Worm (Caenorhabditis elegans) whole organism, L2 larva: ENCODE data around the gene scl-13.

ENCODE experiments used
- C34F6.9 ChIP-seq: fragments of 150-350 bp; optimal IDR thresholded peaks from 2 replicates; lab custom pipeline; 2014; ENCODE audit warnings: missing biosample characterization, missing genetic modification characterization
- Y55F3AM.14 ChIP-seq: fragments of 200-800 bp; sonication (Bioruptor generic); optimal IDR thresholded peaks from 2 replicates; lab custom pipeline; 2018; ENCODE audit warnings: mild to moderate bottlenecking, missing genetic modification characterization, missing compliant biosample characterization
- ZK546.5 ChIP-seq: sonication (generic microtip); optimal IDR thresholded peaks from 2 replicates; lab custom pipeline; 2017; ENCODE audit warnings: missing biosample characterization, missing genetic modification characterization
- alr-1 ChIP-seq: fragments of 150-350 bp; optimal IDR thresholded peaks from 2 replicates; lab custom pipeline; 2014; ENCODE audit warnings: missing biosample characterization, missing genetic modification characterization
- aly-2 ChIP-seq: fragments of 150-350 bp; optimal IDR thresholded peaks from 2 replicates; lab custom pipeline; 2014; ENCODE audit warnings: missing biosample characterization, missing genetic modification characterization
- ama-1 ChIP-seq: fragments of 150-350 bp; optimal IDR thresholded peaks from 2 replicates; lab custom pipeline; 2018; ENCODE audit warnings: inconsistent platforms
- blmp-1 ChIP-seq: sonication (generic microtip); optimal IDR thresholded peaks from 2 replicates; lab custom pipeline; 2017; ENCODE audit warnings: missing genetic modification characterization, mild to moderate bottlenecking, missing compliant biosample characterization, antibody characterized with exemption, moderate library complexity; ENCODE audit not compliant: insufficient read depth
- ceh-16 ChIP-seq: fragments of 150-350 bp; optimal IDR thresholded peaks from 2 replicates; lab custom pipeline; 2014; ENCODE audit warnings: missing biosample characterization, missing genetic modification characterization
- crh-2 ChIP-seq: sonication (generic microtip); optimal IDR thresholded peaks from 2 replicates; lab custom pipeline; 2017; ENCODE audit warnings: missing biosample characterization, missing genetic modification characterization
- dmd-4 ChIP-seq: sonication (generic microtip); optimal IDR thresholded peaks from 2 replicates; lab custom pipeline; 2017; ENCODE audit warnings: missing biosample characterization, missing genetic modification characterization
- egl-27 ChIP-seq: sonication (generic microtip); optimal IDR thresholded peaks from 3 replicates; lab custom pipeline; 2017; ENCODE audit warnings: missing biosample characterization, missing genetic modification reagents, missing genetic modification characterization
- elt-1 ChIP-seq: fragments of 150-350 bp; optimal IDR thresholded peaks from 2 replicates; lab custom pipeline; 2014; ENCODE audit warnings: missing biosample characterization, missing genetic modification characterization
- elt-3 ChIP-seq: sonication (generic microtip); optimal IDR thresholded peaks from 2 replicates; lab custom pipeline; 2017; ENCODE audit warnings: missing biosample characterization, missing genetic modification characterization
- gmeb-1 ChIP-seq: fragments of 150-350 bp; optimal IDR thresholded peaks from 2 replicates; lab custom pipeline; 2014; ENCODE audit warnings: missing biosample characterization, missing genetic modification characterization
- lin-11 ChIP-seq: fragments of 150-350 bp; sonication (generic microtip); optimal IDR thresholded peaks from 2 replicates; lab custom pipeline; 2014; ENCODE audit warnings: missing biosample characterization, missing genetic modification characterization, inconsistent platforms, mixed read lengths
- lin-13 ChIP-seq: fragments of 150-350 bp; optimal IDR thresholded peaks from 2 replicates; lab custom pipeline; 2014; ENCODE audit warnings: missing biosample characterization, missing genetic modification reagents, missing genetic modification characterization
- lin-39 ChIP-seq: fragments of 150-350 bp; optimal IDR thresholded peaks from 2 replicates; lab custom pipeline; 2014; ENCODE audit warnings: missing biosample characterization, missing genetic modification reagents, missing genetic modification characterization
- lsy-2 ChIP-seq, 2 experiments: fragments of 150-350 bp in 1 of 2; sonication (generic microtip) in 1 of 2; optimal IDR thresholded peaks; 2 replicates each; lab custom pipeline; 2014 to 2017; ENCODE audit warnings: missing biosample characterization in 2 of 2, missing genetic modification characterization in 2 of 2
- mbf-1 ChIP-seq: sonication (generic microtip); optimal IDR thresholded peaks from 2 replicates; lab custom pipeline; 2017; ENCODE audit warnings: missing biosample characterization, missing genetic modification characterization
- mdl-1 ChIP-seq, 2 experiments: fragments of 150-350 bp in 1 of 2; sonication (generic microtip) in 1 of 2; optimal IDR thresholded peaks; 2 replicates each; lab custom pipeline; 2017; ENCODE audit warnings: missing biosample characterization in 2 of 2, missing genetic modification characterization in 2 of 2
- nhr-10 ChIP-seq: sonication (generic microtip); optimal IDR thresholded peaks from 2 replicates; lab custom pipeline; 2017; ENCODE audit warnings: missing biosample characterization, missing genetic modification characterization
- nhr-11 ChIP-seq: fragments of 150-350 bp; optimal IDR thresholded peaks from 2 replicates; lab custom pipeline; 2014; ENCODE audit warnings: missing biosample characterization, missing genetic modification characterization
- nhr-129 ChIP-seq: fragments of 150-350 bp; optimal IDR thresholded peaks from 2 replicates; lab custom pipeline; 2014; ENCODE audit warnings: missing biosample characterization, missing genetic modification characterization
- nhr-23 ChIP-seq: fragments of 150-350 bp; optimal IDR thresholded peaks from 2 replicates; lab custom pipeline; 2014; ENCODE audit warnings: missing biosample characterization, missing genetic modification reagents, missing genetic modification characterization
- nhr-237 ChIP-seq: fragments of 150-350 bp; optimal IDR thresholded peaks from 2 replicates; lab custom pipeline; 2014; ENCODE audit warnings: missing biosample characterization, missing genetic modification characterization
- nhr-25 ChIP-seq: fragments of 150-350 bp; sonication (generic microtip); optimal IDR thresholded peaks from 3 replicates; lab custom pipeline; 2014; ENCODE audit warnings: missing biosample characterization, missing genetic modification characterization
- nhr-6 ChIP-seq: fragments of 150-350 bp; optimal IDR thresholded peaks from 2 replicates; lab custom pipeline; 2014; ENCODE audit warnings: missing biosample characterization, missing genetic modification characterization
- nhr-77 ChIP-seq: fragments of 150-350 bp; optimal IDR thresholded peaks from 2 replicates; lab custom pipeline; 2014; ENCODE audit warnings: missing biosample characterization, missing genetic modification characterization
- peb-1 ChIP-seq: fragments of 150-350 bp; optimal IDR thresholded peaks from 2 replicates; lab custom pipeline; 2014; ENCODE audit warnings: missing biosample characterization, missing genetic modification characterization
- sem-4 ChIP-seq: fragments of 150-350 bp; optimal IDR thresholded peaks from 2 replicates; lab custom pipeline; 2014; ENCODE audit warnings: missing biosample characterization, missing genetic modification reagents, missing genetic modification characterization
- sma-3 ChIP-seq: sonication (generic microtip); optimal IDR thresholded peaks from 2 replicates; lab custom pipeline; 2016; ENCODE audit warnings: missing genetic modification reagents, missing genetic modification characterization, missing compliant biosample characterization
- sma-9 ChIP-seq, 2 experiments: fragments of 150-350 bp in 1 of 2; sonication (generic microtip) in 1 of 2; optimal IDR thresholded peaks; 2 replicates each; lab custom pipeline; 2014 to 2016; ENCODE audit warnings: missing genetic modification characterization in 2 of 2, mild to moderate bottlenecking in 1 of 2, missing biosample characterization in 1 of 2, missing compliant biosample characterization in 1 of 2, missing genetic modification reagents in 1 of 2, moderate library complexity in 1 of 2
- unc-39 ChIP-seq: fragments of 150-350 bp; optimal IDR thresholded peaks from 2 replicates; lab custom pipeline; 2014; ENCODE audit warnings: missing biosample characterization, missing genetic modification characterization
- unc-55 ChIP-seq: fragments of 150-350 bp; sonication (generic microtip); optimal IDR thresholded peaks from 3 replicates; lab custom pipeline; 2014; ENCODE audit warnings: missing biosample characterization, missing genetic modification reagents, missing genetic modification characterization
- unc-62 ChIP-seq: fragments of 150-350 bp; optimal IDR thresholded peaks from 2 replicates; lab custom pipeline; 2014; ENCODE audit warnings: missing biosample characterization, missing genetic modification reagents, missing genetic modification characterization
- ztf-1 ChIP-seq: fragments of 200-800 bp; sonication (Bioruptor generic); conservative IDR thresholded peaks from 2 replicates; pipeline ENCODE4 v1.3.6; 2022; ENCODE audit warnings: missing genetic modification characterization, missing compliant biosample characterization
- ztf-11 ChIP-seq: sonication (generic microtip); optimal IDR thresholded peaks from 2 replicates; lab custom pipeline; 2017; ENCODE audit warnings: missing biosample characterization, missing genetic modification characterization

Gene scl-13

ce11 chrV:3820875-3821274, 9.4 kb upstream of the scl-13 start:
- TF ChIP-seq sem-4 (tag; lab: Kevin White, UChicago) (no peak), nhr-23 (tag; lab: Kevin White, UChicago) (no peak), ama-1 (no peak), sma-3 (GFP tag; lab: Kevin White, UChicago) (no peak), dmd-4 (tag; lab: Kevin White, UChicago) (no peak), nhr-10 (tag; lab: Kevin White, UChicago) (no peak), mbf-1 (no peak), lin-13 (GFP tag; lab: Kevin White, UChicago) (no peak), mdl-1 (tag; optimal IDR thresholded peaks at IDR 0.05; lab: Kevin White, UChicago) (no peak)
- TF ChIP-seq, all 48 proteins: peak for 0

ce11 chrV:3814938-3815337, 3.5 kb upstream of the scl-13 start, which contains the start of gene H10D18.1:
H10D18.1 (plus strand) TSS chrV:3815214.
- TF ChIP-seq C34F6.9 = peak; percentile 35
- no peak for TF ChIP-seq alr-1
- peak; percentile 16 for TF ChIP-seq lin-11 (tag; lab: Kevin White, UChicago)
- no peak for TF ChIP-seq peb-1 (tag; lab: Kevin White, UChicago)
- TF ChIP-seq lin-39 (tag; lab: Kevin White, UChicago) = no peak
- TF ChIP-seq gmeb-1 (tag; lab: Kevin White, UChicago) = no peak
- no peak for TF ChIP-seq blmp-1
- no peak for TF ChIP-seq nhr-11 (tag; lab: Kevin White, UChicago)
- no peak for TF ChIP-seq sma-3 (GFP tag; lab: Kevin White, UChicago)
- peak; percentile 0 for TF ChIP-seq crh-2
- peak; percentile 44 for TF ChIP-seq unc-55 (GFP tag; lab: Kevin White, UChicago)
- TF ChIP-seq nhr-129 (tag; lab: Kevin White, UChicago) = peak; percentile 5
- TF ChIP-seq ztf-11 (tag; lab: Kevin White, UChicago) = no peak
- no peak for TF ChIP-seq nhr-23 (tag; lab: Kevin White, UChicago)
- TF ChIP-seq sma-9 (GFP tag; optimal IDR thresholded peaks at IDR 0.05; lab: Kevin White, UChicago) = peak; percentile 3
- no peak for TF ChIP-seq sma-9 (tag; optimal IDR thresholded peaks at IDR 0.05; lab: Kevin White, UChicago)
- TF ChIP-seq, all 48 proteins: peak for 6

ce11 chrV:3814009-3814408, 2.6 kb upstream of the scl-13 start:
- no peak for TF ChIP-seq elt-3 (tag; lab: Kevin White, UChicago)
- no peak for TF ChIP-seq nhr-77 (tag; lab: Kevin White, UChicago)
- TF ChIP-seq nhr-237 (tag; lab: Kevin White, UChicago) = no peak

ce11 chrV:3812291-3812690, 850 bp upstream of the scl-13 start, which contains the start of gene scl-12:
scl-12 (plus strand) TSS chrV:3812591.
- TF ChIP-seq mdl-1 (tag; optimal IDR thresholded peaks at IDR 0.05; lab: Kevin White, UChicago) (no peak), gmeb-1 (tag; lab: Kevin White, UChicago) (no peak)

ce11 chrV:3810035-3810434, 1.4 kb downstream of the scl-13 start:
- TF ChIP-seq lsy-2 (tag; optimal IDR thresholded peaks at IDR 0.05; lab: Kevin White, UChicago) = no peak
- TF ChIP-seq ztf-1 = no peak
- TF ChIP-seq elt-1 (tag; lab: Kevin White, UChicago) = no peak
- no peak for TF ChIP-seq unc-62 (GFP tag; lab: Kevin White, UChicago)
- no peak for TF ChIP-seq ZK546.5 (tag; lab: Kevin White, UChicago)
- TF ChIP-seq nhr-6 (tag; lab: Kevin White, UChicago) = no peak
- TF ChIP-seq ama-1 = no peak
- no peak for TF ChIP-seq aly-2 (tag; lab: Kevin White, UChicago)
- no peak for TF ChIP-seq lin-11 (tag; lab: Kevin White, UChicago)
- no peak for TF ChIP-seq elt-3 (tag; lab: Kevin White, UChicago)
- TF ChIP-seq sem-4 (tag; lab: Kevin White, UChicago) = no peak

- TF ChIP-seq egl-27 (tag; lab: Kevin White, UChicago) (no peak), nhr-237 (tag; lab: Kevin White, UChicago) (no peak), crh-2 (no peak), nhr-23 (tag; lab: Kevin White, UChicago) (no peak), ceh-16 (no peak), Y55F3AM.14 (GFP tag; lab: Kevin White, UChicago) (no peak), nhr-25 (tag; lab: Kevin White, UChicago) (no peak), sma-9 (GFP tag; optimal IDR thresholded peaks at IDR 0.05; lab: Kevin White, UChicago) (no peak), sma-9 (tag; optimal IDR thresholded peaks at IDR 0.05; lab: Kevin White, UChicago) (no peak), ama-1 (no peak), ztf-11 (tag; lab: Kevin White, UChicago) (no peak), sma-3 (GFP tag; lab: Kevin White, UChicago) (no peak), unc-39 (tag; lab: Kevin White, UChicago) (no peak)
These were observed 3.1 kb downstream of the scl-13 start, which contains the start of gene srw-6 for ce11 chrV:3808336-3808735. srw-6 (plus strand) TSS chrV:3808636.
